Worm (Caenorhabditis elegans) whole organism, L4/young adult: ENCODE results near the gene stdh-3.

ENCODE experiments used
- W03F9.2 ChIP-seq: fragments of 150-350 bp; optimal IDR thresholded peaks from 2 replicates; lab custom pipeline; 2014; ENCODE audit warnings: missing biosample characterization, missing genetic modification characterization
- dao-5 ChIP-seq: sonication (generic microtip); optimal IDR thresholded peaks from 2 replicates; lab custom pipeline; 2016; ENCODE audit warnings: missing genotype, missing genetic modification characterization, moderate library complexity, missing compliant biosample characterization
- him-1 ChIP-seq: sonication (generic microtip); optimal IDR thresholded peaks from 2 replicates; lab custom pipeline; 2016; ENCODE audit warnings: missing genotype, missing genetic modification reagents, missing genetic modification characterization, missing compliant biosample characterization

The stdh-3 gene

DNA sequence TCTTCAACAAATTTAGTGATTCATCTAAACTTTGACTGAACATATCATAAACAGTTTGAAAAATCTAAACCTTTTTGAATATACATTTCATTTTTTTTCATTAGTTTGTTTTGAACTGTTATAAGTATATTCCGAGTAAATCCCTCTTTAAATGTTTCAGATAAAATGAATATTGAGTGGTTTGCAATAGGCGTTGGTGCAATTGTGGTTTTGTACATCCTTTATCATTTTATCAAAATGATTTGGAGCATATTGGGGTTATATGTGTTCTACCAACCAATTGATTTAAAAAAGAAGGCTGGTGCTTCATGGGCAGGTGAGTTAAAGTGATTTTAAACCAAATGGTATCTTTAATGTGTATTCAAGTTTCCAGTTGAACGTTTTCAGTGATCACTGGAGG, at the start of gene stdh-3:
Gene stdh-3 (plus strand): TSS at position 166 of the 400 bp plus-strand sequence.
- TF ChIP-seq W03F9.2 (tag; lab: Kevin White, UChicago), result no peak
- TF ChIP-seq dao-5 (tag; lab: Kevin White, UChicago), result no peak

DNA sequence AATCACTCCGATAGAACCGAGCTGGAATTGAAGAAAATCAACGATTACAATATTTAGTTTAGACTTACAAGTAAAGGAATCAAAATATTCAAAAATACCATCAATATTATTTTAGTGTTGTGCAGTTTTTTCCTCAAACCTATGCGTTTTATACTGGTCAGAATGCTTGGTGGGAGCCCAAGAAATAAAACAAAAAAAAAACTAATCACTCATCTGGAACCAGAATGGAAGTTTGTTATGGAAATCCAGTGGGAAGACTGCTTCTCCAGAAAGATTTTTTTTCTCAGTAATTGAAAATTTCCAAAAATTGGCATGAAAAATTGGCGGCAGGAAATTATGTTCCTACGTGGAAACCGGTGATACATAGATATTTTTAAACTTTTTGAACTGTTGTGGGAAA, 48.0 kb upstream of the stdh-3 start, which contains the start of gene srx-134:
Gene srx-134 (minus strand): TSS at position 101 of the 400 bp plus-strand sequence.
- TF ChIP-seq dao-5 (tag; lab: Kevin White, UChicago), result no peak
- no peak for TF ChIP-seq him-1
- no peak for TF ChIP-seq W03F9.2 (tag; lab: Kevin White, UChicago)

- TF ChIP-seq W03F9.2 (tag; lab: Kevin White, UChicago) (no peak), dao-5 (tag; lab: Kevin White, UChicago) (no peak), him-1 (no peak)
These were observed 47.3 kb upstream of the stdh-3 start, which contains the start of gene srx-136 for ce11 chrV:13857132-13857531. Gene srx-136, plus strand, starts transcription at chrV:13857432.

ce11 chrV:13858906-13859305, 45.5 kb upstream of the stdh-3 start, which contains the start of gene srx-135:
Gene srx-135, plus strand, starts transcription at chrV:13859206.
- TF ChIP-seq dao-5 (tag; lab: Kevin White, UChicago) (no peak), him-1 (no peak), W03F9.2 (tag; lab: Kevin White, UChicago) (no peak)

DNA sequence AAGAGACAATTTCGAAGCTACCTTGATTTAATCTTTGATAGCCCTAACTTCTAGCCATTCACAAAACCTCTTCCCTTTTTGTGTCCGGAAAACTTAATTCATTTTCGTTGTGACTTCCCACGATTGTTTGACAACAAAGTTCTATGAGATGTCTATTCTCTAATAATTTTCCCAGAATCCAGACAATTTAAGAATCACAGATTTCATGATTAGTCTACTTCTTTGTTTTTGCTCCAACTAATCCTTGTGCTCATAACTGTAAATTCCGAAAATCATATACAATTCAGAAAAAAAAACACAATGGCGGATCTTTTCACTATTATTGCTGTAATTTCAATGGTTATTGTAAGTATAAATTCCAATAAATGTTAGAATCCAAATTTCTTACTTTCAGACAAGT, 41.9 kb upstream of the stdh-3 start, which contains the start of gene srx-137:
Gene srx-137 (plus strand): TSS at position 301 of the 400 bp plus-strand sequence.
- TF ChIP-seq him-1 (no peak), dao-5 (tag; lab: Kevin White, UChicago) (no peak), W03F9.2 (tag; lab: Kevin White, UChicago) (no peak)

ce11 chrV:13863700-13864099, 40.7 kb upstream of the stdh-3 start:
- TF ChIP-seq dao-5 (tag; lab: Kevin White, UChicago) (no peak), W03F9.2 (tag; lab: Kevin White, UChicago) (no peak), him-1 (no peak)

DNA sequence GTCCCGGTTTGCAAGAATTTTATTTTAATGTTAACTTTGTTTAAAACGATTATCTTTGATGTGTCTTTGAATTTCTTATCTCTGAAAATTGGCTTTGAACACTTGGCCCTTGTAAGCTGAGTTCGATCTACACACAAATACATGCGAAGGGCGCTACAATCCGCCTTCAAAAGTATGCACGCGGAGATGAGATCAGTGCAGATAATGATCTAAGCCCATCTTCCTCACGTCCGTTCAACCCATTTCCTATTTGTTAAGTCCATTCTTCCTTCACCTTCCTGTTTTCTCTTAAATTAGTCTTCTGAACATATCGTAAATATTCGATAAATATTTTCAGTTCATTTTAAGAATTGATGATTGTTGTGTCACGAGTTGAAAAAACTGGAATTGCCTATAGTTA, 38.1 kb upstream of the stdh-3 start, which contains the start of gene nhr-175:
Gene nhr-175 (plus strand): TSS at position 339 of the 400 bp plus-strand sequence.
- TF ChIP-seq dao-5 (tag; lab: Kevin White, UChicago) (no peak), W03F9.2 (tag; lab: Kevin White, UChicago) (no peak), him-1 (no peak)

ce11 chrV:13869551-13869950, 34.9 kb upstream of the stdh-3 start:
- TF ChIP-seq him-1 (no peak), dao-5 (tag; lab: Kevin White, UChicago) (no peak), W03F9.2 (tag; lab: Kevin White, UChicago) (no peak)

DNA sequence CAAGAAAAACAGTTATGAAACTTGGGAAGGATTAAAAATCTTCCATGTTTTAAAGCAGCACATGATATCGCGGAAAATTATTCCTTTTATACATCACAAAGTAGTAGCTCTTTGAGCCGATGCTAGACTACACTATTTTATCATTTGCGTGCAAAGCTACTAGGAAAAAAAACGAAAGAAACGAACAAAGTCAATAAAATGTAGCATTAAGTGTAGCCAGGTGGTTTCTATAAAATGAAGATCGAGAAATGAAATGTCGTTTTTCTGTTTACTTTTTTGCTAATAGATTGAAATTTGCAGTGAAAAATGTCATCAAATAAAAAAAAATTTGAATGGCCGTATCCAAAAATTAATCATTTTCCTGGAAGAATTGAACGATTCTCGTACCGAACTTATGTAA, 31.5 kb upstream of the stdh-3 start, which contains the start of gene cpt-5:
Gene cpt-5 (plus strand): TSS at position 301 of the 400 bp plus-strand sequence.
- TF ChIP-seq him-1, result no peak
- no peak for TF ChIP-seq dao-5 (tag; lab: Kevin White, UChicago)
- TF ChIP-seq W03F9.2 (tag; lab: Kevin White, UChicago), result no peak

DNA sequence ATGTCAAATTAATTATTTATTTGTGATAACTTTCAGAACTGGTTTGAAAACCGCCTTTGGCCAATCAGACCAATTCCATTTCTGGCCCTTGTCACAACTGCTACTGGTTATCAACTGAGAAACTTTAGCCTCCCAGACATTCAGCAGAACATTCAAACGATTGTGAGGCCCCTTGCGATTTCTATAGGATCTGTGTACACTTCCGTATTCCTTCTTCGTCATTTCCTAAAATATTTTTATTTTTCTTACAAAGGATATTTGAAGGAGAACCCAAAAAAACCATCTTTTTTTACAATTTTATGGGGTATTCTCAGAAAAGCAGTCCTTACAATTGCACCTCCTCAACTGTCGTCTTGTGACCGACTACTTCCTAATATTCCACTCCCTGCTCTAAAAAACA, 31.1 kb upstream of the stdh-3 start:
- no peak for TF ChIP-seq W03F9.2 (tag; lab: Kevin White, UChicago)
- TF ChIP-seq dao-5 (tag; lab: Kevin White, UChicago), result no peak
- no peak for TF ChIP-seq him-1

ce11 chrV:13876529-13876928, 27.9 kb upstream of the stdh-3 start, which contains the start of gene T22G5.1:
Gene T22G5.1, plus strand, starts transcription at chrV:13876829.
- TF ChIP-seq him-1, result no peak
- TF ChIP-seq dao-5 (tag; lab: Kevin White, UChicago), result no peak
- TF ChIP-seq W03F9.2 (tag; lab: Kevin White, UChicago), result no peak

DNA sequence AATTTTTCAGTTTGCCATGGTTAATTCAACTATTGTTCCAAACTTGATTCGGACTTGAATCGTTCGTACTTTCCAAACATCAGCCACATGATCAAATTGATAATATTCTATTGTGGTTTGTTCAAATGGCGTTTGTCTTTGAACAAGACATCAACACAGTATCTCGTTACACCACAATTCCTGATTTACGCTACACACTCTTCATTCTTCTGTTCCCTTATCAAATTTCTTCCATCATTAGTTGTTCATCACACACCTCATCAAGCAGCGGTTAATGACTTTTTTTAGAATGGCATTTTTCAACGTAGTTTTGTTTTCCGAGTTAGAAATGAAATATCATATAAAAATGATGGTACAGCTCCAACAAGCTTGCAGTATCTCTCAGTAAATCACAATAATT, 26.2 kb upstream of the stdh-3 start:
- no peak for TF ChIP-seq him-1
- no peak for TF ChIP-seq W03F9.2 (tag; lab: Kevin White, UChicago)
- no peak for TF ChIP-seq dao-5 (tag; lab: Kevin White, UChicago)

- no peak for TF ChIP-seq him-1
- no peak for TF ChIP-seq W03F9.2 (tag; lab: Kevin White, UChicago)
- TF ChIP-seq dao-5 (tag; lab: Kevin White, UChicago), result no peak
These were observed 25.2 kb upstream of the stdh-3 start, which contains the start of gene lbp-7 for ce11 chrV:13879241-13879640. Gene lbp-7, plus strand, starts transcription at chrV:13879552.

ce11 chrV:13880163-13880562, 24.2 kb upstream of the stdh-3 start:
- TF ChIP-seq W03F9.2 (tag; lab: Kevin White, UChicago), result no peak
- TF ChIP-seq dao-5 (tag; lab: Kevin White, UChicago), result no peak

DNA sequence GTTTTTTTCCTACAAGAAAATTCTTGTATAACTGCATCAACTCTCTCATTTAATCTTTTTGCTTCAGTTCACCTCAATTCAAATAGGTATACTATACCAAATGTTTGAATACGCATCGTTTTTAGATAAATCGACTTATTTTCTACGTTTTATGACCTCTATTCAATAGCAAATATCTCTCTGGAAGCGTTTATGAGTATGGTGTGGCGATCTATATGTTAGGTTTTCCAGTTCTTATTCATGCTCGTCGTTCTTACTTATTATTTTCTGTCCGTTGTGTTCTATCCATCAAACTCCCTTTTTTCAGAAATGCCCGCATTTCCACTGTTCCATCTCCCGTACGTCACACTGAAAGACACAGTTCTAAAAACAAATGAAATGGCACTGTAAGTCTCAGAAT, 23.8 kb upstream of the stdh-3 start, which contains the start of gene T22G5.3:
Gene T22G5.3 (plus strand): TSS at position 301 of the 400 bp plus-strand sequence.
- TF ChIP-seq him-1, result no peak
- no peak for TF ChIP-seq dao-5 (tag; lab: Kevin White, UChicago)
- no peak for TF ChIP-seq W03F9.2 (tag; lab: Kevin White, UChicago)
